Fruit fly (Drosophila melanogaster) whole organism, embryonic: ENCODE measurements around the gene CG8301.

Experiments used
- Ada2b ChIP-seq: fragments of 200-800 bp; sonication (Bioruptor generic); IDR thresholded peaks from 2 replicates; pipeline ENCODE4 v1.3.6; 2022; ENCODE audit warnings: missing biosample characterization, missing genetic modification characterization
- Adf1 ChIP-seq: fragments of 200-800 bp; sonication (Bioruptor generic); IDR thresholded peaks from 2 replicates; pipeline ENCODE4 v1.3.6; 2022; ENCODE audit warnings: missing biosample characterization, missing genetic modification characterization
- Aef1 ChIP-seq: fragments of 200-800 bp; sonication (Bioruptor generic); IDR thresholded peaks from 3 replicates; pipeline ENCODE4 v1.3.6; 2022; ENCODE audit warnings: missing biosample characterization, missing genetic modification characterization
- Atf3 ChIP-seq: fragments of 200-800 bp; sonication (Bioruptor generic); optimal IDR thresholded peaks from 3 replicates; lab custom pipeline; 2016; ENCODE audit warnings: missing biosample characterization, missing genetic modification characterization
- CG10147 ChIP-seq: fragments of 200-800 bp; sonication (Bioruptor generic); optimal IDR thresholded peaks from 2 replicates; lab custom pipeline; 2019; ENCODE audit warnings: missing biosample characterization, mild to moderate bottlenecking, missing genetic modification characterization, moderate library complexity
- CG12659 ChIP-seq: fragments of 200-800 bp; sonication (Bioruptor generic); optimal IDR thresholded peaks from 3 replicates; lab custom pipeline; 2017; ENCODE audit warnings: mild to moderate bottlenecking, missing biosample characterization, missing genetic modification reagents, missing genetic modification characterization
- CG14965 ChIP-seq: fragments of 200-800 bp; sonication (Bioruptor generic); optimal IDR thresholded peaks from 2 replicates; lab custom pipeline; 2016; ENCODE audit warnings: missing biosample characterization, missing genetic modification characterization, borderline replicate concordance
- CG15073 ChIP-seq: fragments of 200-800 bp; sonication (Bioruptor generic); optimal IDR thresholded peaks from 2 replicates; lab custom pipeline; 2016; ENCODE audit warnings: missing biosample characterization, missing genetic modification characterization
- CG15479 ChIP-seq: fragments of 200-800 bp; sonication (Bioruptor generic); optimal IDR thresholded peaks from 3 replicates; lab custom pipeline; 2019; ENCODE audit warnings: missing biosample characterization, mild to moderate bottlenecking, missing genetic modification characterization, moderate library complexity
- CG17829 ChIP-seq: fragments of 200-800 bp; optimal IDR thresholded peaks from 2 replicates; lab custom pipeline; 2019; ENCODE audit warnings: missing biosample characterization, mild to moderate bottlenecking, missing genetic modification characterization, moderate library complexity
- CG18476 ChIP-seq: fragments of 200-800 bp; sonication (Bioruptor generic); optimal IDR thresholded peaks from 2 replicates; lab custom pipeline; 2016; ENCODE audit warnings: missing biosample characterization, mild to moderate bottlenecking, missing genetic modification characterization
- CG6272 ChIP-seq: fragments of 200-800 bp; sonication (Bioruptor generic); IDR thresholded peaks from 2 replicates; pipeline ENCODE4 v1.3.6; 2022; ENCODE audit warnings: missing biosample characterization, missing genetic modification characterization
- CG8290 ChIP-seq, 3 experiments: fragments of 200-800 bp; sonication (Bioruptor generic); optimal IDR thresholded peaks; 2 replicates each; lab custom pipeline; 2016 to 2019; ENCODE audit warnings: missing biosample characterization in 3 of 3, missing genetic modification characterization in 3 of 3, mild to moderate bottlenecking in 2 of 3, moderate library complexity in 1 of 3
- CG8359 ChIP-seq: fragments of 200-800 bp; sonication (Bioruptor generic); optimal IDR thresholded peaks from 2 replicates; lab custom pipeline; 2017; ENCODE audit warnings: missing biosample characterization, mild to moderate bottlenecking, missing genetic modification characterization, borderline replicate concordance
- Dip2 ChIP-seq: fragments of 200-800 bp; sonication (Bioruptor generic); IDR thresholded peaks from 2 replicates; pipeline ENCODE4 v1.3.6; 2022; ENCODE audit warnings: missing biosample characterization, missing genetic modification characterization
- E2f2 ChIP-seq: fragments of 200-800 bp; sonication (Bioruptor generic); IDR thresholded peaks from 2 replicates; pipeline ENCODE4 v1.3.6; 2022; ENCODE audit warnings: missing biosample characterization, missing genetic modification characterization
- Fer1 ChIP-seq: fragments of 200-800 bp; sonication (Bioruptor generic); optimal IDR thresholded peaks from 2 replicates; lab custom pipeline; 2017; ENCODE audit warnings: missing biosample characterization, mild to moderate bottlenecking, missing genetic modification characterization
- HLH4C ChIP-seq: fragments of 200-800 bp; sonication (Bioruptor generic); IDR thresholded peaks from 3 replicates; pipeline ENCODE4 v1.3.6; 2022; ENCODE audit warnings: missing biosample characterization, missing genetic modification characterization; ENCODE audit not compliant: partially characterized antibody
- Hand ChIP-seq: fragments of 200-800 bp; sonication (Bioruptor generic); optimal IDR thresholded peaks from 2 replicates; lab custom pipeline; 2017; ENCODE audit warnings: mild to moderate bottlenecking, missing biosample characterization, missing genetic modification reagents, missing genetic modification characterization
- Hmr ChIP-seq: fragments of 200-800 bp; sonication (Bioruptor generic); optimal IDR thresholded peaks from 3 replicates; lab custom pipeline; 2017; ENCODE audit warnings: mild to moderate bottlenecking, missing biosample characterization, missing genetic modification reagents, missing genetic modification characterization
- Hsf ChIP-seq: fragments of 200-800 bp; sonication (Bioruptor generic); optimal IDR thresholded peaks from 3 replicates; lab custom pipeline; 2016; ENCODE audit warnings: missing biosample characterization, missing genetic modification characterization
- Lpt ChIP-seq: fragments of >200 bp; optimal IDR thresholded peaks from 2 replicates; lab custom pipeline; 2018; ENCODE audit warnings: missing biosample characterization, missing genetic modification characterization
- Neu2 ChIP-seq: fragments of 200-800 bp; sonication (Bioruptor generic); optimal IDR thresholded peaks from 3 replicates; lab custom pipeline; 2016; ENCODE audit warnings: missing biosample characterization, missing genetic modification characterization, borderline replicate concordance
- Nf-YA ChIP-seq: fragments of 200-800 bp; sonication (Bioruptor generic); IDR thresholded peaks from 2 replicates; pipeline ENCODE4 v1.3.6; 2022; ENCODE audit warnings: missing biosample characterization, missing genetic modification characterization
- Nf-YB ChIP-seq: fragments of 200-800 bp; sonication (Bioruptor generic); optimal IDR thresholded peaks from 3 replicates; lab custom pipeline; 2019; ENCODE audit warnings: missing biosample characterization, mild to moderate bottlenecking, missing genetic modification characterization, moderate library complexity
- Opbp ChIP-seq: fragments of 200-800 bp; sonication (Bioruptor generic); IDR thresholded peaks from 3 replicates; pipeline ENCODE4 v1.3.6; 2022; ENCODE audit warnings: missing biosample characterization, missing genetic modification characterization; ENCODE audit not compliant: partially characterized antibody
- PHDP ChIP-seq: fragments of 200-800 bp; sonication (Bioruptor generic); optimal IDR thresholded peaks from 3 replicates; lab custom pipeline; 2018; ENCODE audit warnings: missing biosample characterization, mild to moderate bottlenecking, missing genetic modification characterization, moderate library complexity
- Sry-β ChIP-seq: fragments of 200-800 bp; sonication (Bioruptor generic); optimal IDR thresholded peaks from 2 replicates; lab custom pipeline; 2018; ENCODE audit warnings: missing biosample characterization, mild to moderate bottlenecking, missing genetic modification characterization, moderate library complexity
- Tbp ChIP-seq: fragments of >200 bp; optimal IDR thresholded peaks from 2 replicates; lab custom pipeline; 2018; ENCODE audit warnings: missing biosample characterization, missing genetic modification characterization
- Usf ChIP-seq: fragments of 200-800 bp; sonication (Bioruptor generic); optimal IDR thresholded peaks from 2 replicates; lab custom pipeline; 2017; ENCODE audit warnings: missing genotype, missing biosample characterization, missing genetic modification characterization
- corto ChIP-seq: fragments of 200-800 bp; sonication (Bioruptor generic); optimal IDR thresholded peaks from 2 replicates; lab custom pipeline; 2016; ENCODE audit warnings: missing biosample characterization, mild to moderate bottlenecking, missing genetic modification characterization, moderate library complexity
- crol ChIP-seq: fragments of 200-800 bp; sonication (Bioruptor generic); IDR thresholded peaks from 2 replicates; pipeline ENCODE4 v1.3.6; 2022; ENCODE audit warnings: missing biosample characterization, missing genetic modification characterization
- exex ChIP-seq: fragments of 200-800 bp; sonication (Bioruptor generic); optimal IDR thresholded peaks from 4 replicates; lab custom pipeline; 2018; ENCODE audit warnings: missing biosample characterization, mild to moderate bottlenecking, missing genetic modification characterization, moderate library complexity
- gfzf ChIP-seq: fragments of 200-800 bp; sonication (Bioruptor generic); optimal IDR thresholded peaks from 2 replicates; lab custom pipeline; 2016; ENCODE audit warnings: missing biosample characterization, mild to moderate bottlenecking, missing genetic modification characterization, moderate library complexity
- gro ChIP-seq: fragments of 200-800 bp; sonication (Bioruptor generic); optimal IDR thresholded peaks from 2 replicates; lab custom pipeline; 2016; ENCODE audit warnings: missing biosample characterization, missing genetic modification characterization
- hbn ChIP-seq: fragments of 200-800 bp; sonication (Bioruptor generic); IDR thresholded peaks from 2 replicates; pipeline ENCODE4 v1.3.6; 2022; ENCODE audit warnings: missing biosample characterization, missing genetic modification characterization; ENCODE audit not compliant: partially characterized antibody
- hth ChIP-seq: fragments of >200 bp; optimal IDR thresholded peaks from 2 replicates; lab custom pipeline; 2017; ENCODE audit warnings: inconsistent platforms
- insv ChIP-seq, 2 experiments: fragments of 200-800 bp; sonication (Bioruptor generic); optimal IDR thresholded peaks; 3 replicates each; lab custom pipeline; 2016 to 2018; ENCODE audit warnings: missing biosample characterization in 2 of 2, missing genetic modification characterization in 2 of 2
- kah ChIP-seq: fragments of 200-800 bp; sonication (Bioruptor generic); optimal IDR thresholded peaks from 2 replicates; lab custom pipeline; 2018; ENCODE audit warnings: missing biosample characterization, mild to moderate bottlenecking, missing genetic modification characterization
- nom ChIP-seq: fragments of 200-800 bp; sonication (Bioruptor generic); optimal IDR thresholded peaks from 2 replicates; lab custom pipeline; 2017; ENCODE audit warnings: missing biosample characterization, missing genetic modification characterization, mild to moderate bottlenecking, moderate library complexity, missing genetic modification reagents
- odd ChIP-seq: fragments of 200-800 bp; sonication (Bioruptor generic); optimal IDR thresholded peaks from 2 replicates; lab custom pipeline; 2017; ENCODE audit warnings: missing biosample characterization, mild to moderate bottlenecking, missing genetic modification characterization
- prd ChIP-seq, 3 experiments: fragments of >200 bp in 2 of 3; fragments of 200-800 bp in 1 of 3; sonication (Bioruptor generic) in 1 of 3; optimal IDR thresholded peaks in 2 of 3; IDR thresholded peaks in 1 of 3; 2 replicates in 2 of 3; 3 replicates in 1 of 3; pipeline versions ENCODE4 v1.3.6 to Lab custom; 2017 to 2022; ENCODE audit warnings: missing biosample characterization in 1 of 3, missing genetic modification characterization in 1 of 3
- sim ChIP-seq: fragments of 200-800 bp; sonication (Bioruptor generic); IDR thresholded peaks from 2 replicates; pipeline ENCODE4 v1.3.6; 2022; ENCODE audit warnings: missing biosample characterization, missing genetic modification characterization
- so ChIP-seq: fragments of 200-800 bp; sonication (Bioruptor generic); IDR thresholded peaks from 3 replicates; pipeline ENCODE4 v1.3.6; 2022; ENCODE audit warnings: missing biosample characterization, missing genetic modification characterization
- stwl ChIP-seq: fragments of 200-800 bp; sonication (Bioruptor generic); optimal IDR thresholded peaks from 3 replicates; lab custom pipeline; 2018; ENCODE audit warnings: missing biosample characterization, mild to moderate bottlenecking, missing genetic modification characterization, moderate library complexity
- tin ChIP-seq: fragments of 200-800 bp; sonication (Bioruptor generic); optimal IDR thresholded peaks from 3 replicates; lab custom pipeline; 2016; ENCODE audit warnings: missing biosample characterization, missing genetic modification characterization
- tio ChIP-seq: fragments of 200-800 bp; sonication (Bioruptor generic); optimal IDR thresholded peaks from 2 replicates; lab custom pipeline; 2017; ENCODE audit warnings: missing biosample characterization, missing genetic modification characterization, inconsistent platforms
- z ChIP-seq: fragments of 200-800 bp; sonication (Bioruptor generic); IDR thresholded peaks from 3 replicates; pipeline ENCODE4 v1.3.6; 2022; ENCODE audit warnings: missing biosample characterization, missing genetic modification characterization
- zfh2 ChIP-seq: fragments of 200-800 bp; sonication (Bioruptor generic); optimal IDR thresholded peaks from 2 replicates; lab custom pipeline; 2016; ENCODE audit warnings: missing biosample characterization, missing genetic modification characterization

CG8301 gene

DNA sequence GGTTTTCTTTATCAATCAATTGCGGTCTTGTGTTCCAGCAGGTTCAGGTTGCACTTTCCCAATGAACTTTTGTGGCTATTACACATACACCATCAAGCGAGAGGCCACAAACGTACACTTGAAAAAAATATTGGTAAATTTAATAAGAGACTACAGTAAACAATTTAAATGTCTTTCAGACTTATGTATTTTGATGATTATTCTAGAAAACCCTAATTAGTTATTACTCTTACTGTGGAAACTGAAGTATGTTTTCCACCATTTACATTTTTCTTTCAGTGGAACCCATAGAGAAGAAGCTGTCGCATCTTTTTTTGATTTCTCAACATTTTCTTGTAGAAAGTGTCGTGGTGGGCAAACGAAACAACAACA lies 47.0 kb upstream of the CG8301 start (continued):
- TF ChIP-seq insv (GFP tag; optimal IDR thresholded peaks at IDR 0.05; lab: Kevin White, UChicago) (no peak), so (GFP tag; lab: Robert Waterston, UW) (peak; percentile 90), Usf (peak; percentile 52), tin (GFP tag; lab: Kevin White, UChicago) (peak; percentile 90), Dip2 (GFP tag; lab: Robert Waterston, UW) (no peak; the same call in 1 of the 2 replicates), Nf-YA (peak; percentile 84), z (GFP tag; lab: Robert Waterston, UW) (0 out of 3 replicates have a peak, but pooled peaks have one; percentile 19), Tbp (GFP tag; lab: Kevin White, UChicago) (no peak), CG6272 (GFP tag; lab: Robert Waterston, UW) (peak; percentile 78), odd (peak; percentile 86), CG15073 (GFP tag; lab: Kevin White, UChicago) (peak; percentile 76), CG8290 (GFP tag; optimal IDR thresholded peaks at IDR 0.05; lab: Kevin White, UChicago) (peak; percentile 77), CG8290 (tag; optimal IDR thresholded peaks at IDR 0.05; lab: Kevin White, UChicago) (peak in 1 of 2 experiments; percentile 66), Hsf (GFP tag; lab: Kevin White, UChicago) (peak; percentile 92), PHDP (tag; lab: Kevin White, UChicago) (peak; percentile 96), E2f2 (GFP tag; lab: Robert Waterston, UW) (peak; percentile 71), exex (tag; lab: Kevin White, UChicago) (no peak), gro (GFP tag; lab: Kevin White, UChicago) (peak; percentile 88), kah (GFP tag; lab: Kevin White, UChicago) (peak; percentile 88), hbn (GFP tag; lab: Robert Waterston, UW) (no peak), Aef1 (GFP tag; lab: Robert Waterston, UW) (peak; percentile 83), Neu2 (peak; percentile 4), CG8359 (GFP tag; lab: Kevin White, UChicago) (peak; percentile 83), HLH4C (GFP tag; lab: Robert Waterston, UW) (no peak), Nf-YB (GFP tag; lab: Kevin White, UChicago) (peak; percentile 78), Sry-β (GFP tag; lab: Kevin White, UChicago) (peak; percentile 59), hth (lab: Kevin White, UChicago) (no peak), prd (optimal IDR thresholded peaks at IDR 0.05; lab: Kevin White, UChicago) (no peak), prd (GFP tag; IDR thresholded peaks at IDR 0.05; lab: Robert Waterston, UW) (peak; percentile 93), Atf3 (GFP tag; lab: Kevin White, UChicago) (peak; percentile 94), gfzf (GFP tag; lab: Kevin White, UChicago) (peak; percentile 3), crol (GFP tag; lab: Robert Waterston, UW) (peak; percentile 42; the same call in 1 of the 2 replicates), Ada2b (peak; percentile 92), zfh2 (peak; percentile 70), CG15479 (no peak), Hand (GFP tag; lab: Kevin White, UChicago) (peak; percentile 71), CG18476 (GFP tag; lab: Kevin White, UChicago) (peak; percentile 90), Lpt (GFP tag; lab: Kevin White, UChicago) (no peak), Opbp (GFP tag; lab: Robert Waterston, UW) (no peak), sim (GFP tag; lab: Robert Waterston, UW) (peak; percentile 91), tio (peak; percentile 93), CG12659 (GFP tag; lab: Kevin White, UChicago) (peak; percentile 89), Hmr (GFP tag; lab: Kevin White, UChicago) (peak; percentile 85), CG14965 (GFP tag; lab: Kevin White, UChicago) (peak; percentile 82), corto (GFP tag; lab: Kevin White, UChicago) (no peak), Fer1 (peak; percentile 78), nom (GFP tag; lab: Kevin White, UChicago) (no peak), CG17829 (tag; lab: Kevin White, UChicago) (peak; percentile 95), stwl (tag; lab: Kevin White, UChicago) (no peak), Adf1 (no peak), CG10147 (peak; percentile 83)
